Worm (Caenorhabditis elegans): ENCODE data around the gene cyn-2.

The cyn-2 gene

ce11 chrIII:13716266-13716665, 23.8 kb downstream of the cyn-2 start (continued):
- TF ChIP-seq F10B5.3 (tag; optimal IDR thresholded peaks at IDR 0.05) (no peak), F26F4.8 (GFP tag; conservative IDR thresholded peaks at IDR 0.05) (no peak), dmd-8 (GFP tag; IDR thresholded peaks at IDR 0.05) (no peak), lin-39 (tag; optimal IDR thresholded peaks at IDR 0.05) (no peak), R02D3.7 (tag; optimal IDR thresholded peaks at IDR 0.05) (no peak), gei-8 (GFP tag; optimal IDR thresholded peaks at IDR 0.05) (no peak), dpl-1 (GFP tag; optimal IDR thresholded peaks at IDR 0.05) (no peak), nhr-28 (tag; optimal IDR thresholded peaks at IDR 0.05) (no peak), mdl-1 (tag; optimal IDR thresholded peaks at IDR 0.05) (peak in 1 of 2 experiments; percentile 12), rbr-2 (tag; optimal IDR thresholded peaks at IDR 0.05) (no peak), daf-8 (GFP tag; IDR thresholded peaks at IDR 0.05) (no peak), skn-1 (tag; optimal IDR thresholded peaks at IDR 0.05) (no peak), aly-2 (tag; optimal IDR thresholded peaks at IDR 0.05) (no peak), lin-38 (GFP tag; IDR thresholded peaks at IDR 0.05) (0 out of 2 replicates have a peak, but pooled peaks have one; percentile 9), egl-43 (GFP tag; IDR thresholded peaks at IDR 0.05) (no peak), daf-19 (GFP tag; conservative IDR thresholded peaks at IDR 0.05) (no peak), nhr-102 (tag; optimal IDR thresholded peaks at IDR 0.05) (no peak), mxl-2 (GFP tag; conservative IDR thresholded peaks at IDR 0.05) (no peak), dmd-9 (GFP tag; IDR thresholded peaks at IDR 0.05) (no peak), fos-1 (tag; optimal IDR thresholded peaks at IDR 0.05) (no peak), mxl-3 (GFP tag; optimal IDR thresholded peaks at IDR 0.05) (no peak), ceh-20 (GFP tag; IDR thresholded peaks at IDR 0.05) (no peak), unc-39 (tag; optimal IDR thresholded peaks at IDR 0.05) (no peak), nhr-11 (tag; optimal IDR thresholded peaks at IDR 0.05) (peak; percentile 87), hlh-30 (tag; optimal IDR thresholded peaks at IDR 0.05; ENCODE audit: insufficient read depth) (peak; percentile 21), set-16 (GFP tag; IDR thresholded peaks at IDR 0.05) (no peak), madf-9 (GFP tag; conservative IDR thresholded peaks at IDR 0.05) (no peak), ces-1 (GFP tag; optimal IDR thresholded peaks at IDR 0.05) (no peak), F49E8.2 (tag; optimal IDR thresholded peaks at IDR 0.05; ENCODE audit: borderline replicate concordance) (no peak), T20F7.1 (GFP tag; optimal IDR thresholded peaks at IDR 0.05) (no peak), arid-1 (GFP tag; conservative IDR thresholded peaks at IDR 0.05) (no peak), nhr-77 (tag; optimal IDR thresholded peaks at IDR 0.05) (no peak), zfp-2 (tag; optimal IDR thresholded peaks at IDR 0.05) (no peak), dve-1 (tag; optimal IDR thresholded peaks at IDR 0.05; ENCODE audit: insufficient read depth) (no peak), lir-3 (tag; optimal IDR thresholded peaks at IDR 0.05) (no peak), lin-1 (GFP tag; IDR thresholded peaks at IDR 0.05) (no peak), lsy-2 (tag; optimal IDR thresholded peaks at IDR 0.05) (peak in 1 of 2 experiments; percentile 43), ceh-44 (GFP tag; IDR thresholded peaks at IDR 0.05) (no peak), hlh-11 (tag; optimal IDR thresholded peaks at IDR 0.05) (no peak), nhr-6 (tag; optimal IDR thresholded peaks at IDR 0.05) (no peak), attf-4 (tag; optimal IDR thresholded peaks at IDR 0.05) (no peak), nhr-42 (GFP tag; IDR thresholded peaks at IDR 0.05) (no peak), hif-1 (tag; optimal IDR thresholded peaks at IDR 0.05) (no peak), mep-1 (tag; optimal IDR thresholded peaks at IDR 0.05) (no peak), daf-12 (tag; optimal IDR thresholded peaks at IDR 0.05) (no peak), nhr-237 (tag; optimal IDR thresholded peaks at IDR 0.05) (no peak), mes-2 (tag; optimal IDR thresholded peaks at IDR 0.05; ENCODE audit: poor library complexity, severe bottlenecking) (no peak), spr-3 (GFP tag; optimal IDR thresholded peaks at IDR 0.05) (no peak)
